Fruit fly (Drosophila melanogaster) whole organism, embryonic: ENCODE measurements around the gene CG15547.

Experiments
- Aef1 ChIP-seq: fragments of 200-800 bp; sonication (Bioruptor generic); IDR thresholded peaks from 3 replicates; pipeline ENCODE4 v1.3.6; 2022; ENCODE audit warnings: missing biosample characterization, missing genetic modification characterization
- Atf3 ChIP-seq: fragments of 200-800 bp; sonication (Bioruptor generic); optimal IDR thresholded peaks from 3 replicates; lab custom pipeline; 2016; ENCODE audit warnings: missing biosample characterization, missing genetic modification characterization
- CG11093 ChIP-seq: fragments of 200-800 bp; sonication (Bioruptor generic); IDR thresholded peaks from 3 replicates; pipeline ENCODE4 v1.3.6; 2022; ENCODE audit warnings: missing biosample characterization, missing genetic modification characterization
- CG11456 ChIP-seq: fragments of 200-800 bp; sonication (Bioruptor generic); IDR thresholded peaks from 3 replicates; pipeline ENCODE4 v1.3.6; 2022; ENCODE audit warnings: missing biosample characterization, missing genetic modification characterization
- CG13287 ChIP-seq: fragments of 200-800 bp; sonication (Bioruptor generic); IDR thresholded peaks from 2 replicates; pipeline ENCODE4 v1.3.6; 2022; ENCODE audit warnings: missing biosample characterization, missing genetic modification characterization; ENCODE audit not compliant: partially characterized antibody
- CG13424 ChIP-seq: fragments of 200-800 bp; sonication (Bioruptor generic); optimal IDR thresholded peaks from 2 replicates; lab custom pipeline; 2019; ENCODE audit warnings: missing biosample characterization, mild to moderate bottlenecking, missing genetic modification characterization, moderate library complexity
- CG14710 ChIP-seq: fragments of 200-800 bp; sonication (Bioruptor generic); optimal IDR thresholded peaks from 3 replicates; lab custom pipeline; 2019; ENCODE audit warnings: missing biosample characterization, mild to moderate bottlenecking, missing genetic modification characterization, moderate library complexity
- CG14965 ChIP-seq: fragments of 200-800 bp; sonication (Bioruptor generic); optimal IDR thresholded peaks from 2 replicates; lab custom pipeline; 2016; ENCODE audit warnings: missing biosample characterization, missing genetic modification characterization, borderline replicate concordance
- CG15479 ChIP-seq: fragments of 200-800 bp; sonication (Bioruptor generic); optimal IDR thresholded peaks from 3 replicates; lab custom pipeline; 2019; ENCODE audit warnings: missing biosample characterization, mild to moderate bottlenecking, missing genetic modification characterization, moderate library complexity
- CG18476 ChIP-seq: fragments of 200-800 bp; sonication (Bioruptor generic); optimal IDR thresholded peaks from 2 replicates; lab custom pipeline; 2016; ENCODE audit warnings: missing biosample characterization, mild to moderate bottlenecking, missing genetic modification characterization
- CG33213 ChIP-seq: fragments of 200-800 bp; sonication (Bioruptor generic); optimal IDR thresholded peaks from 3 replicates; lab custom pipeline; 2016; ENCODE audit warnings: missing biosample characterization, missing genetic modification characterization
- CG3838 ChIP-seq: fragments of 200-800 bp; sonication (Bioruptor generic); optimal IDR thresholded peaks from 3 replicates; lab custom pipeline; 2016; ENCODE audit warnings: missing biosample characterization, missing genetic modification characterization
- CG5180 ChIP-seq: fragments of 200-800 bp; sonication (Bioruptor generic); optimal IDR thresholded peaks from 3 replicates; lab custom pipeline; 2017; ENCODE audit warnings: missing biosample characterization, missing genetic modification characterization, mild to moderate bottlenecking, moderate library complexity, missing genetic modification reagents
- CG5245 ChIP-seq: fragments of 200-800 bp; sonication (Bioruptor generic); optimal IDR thresholded peaks from 3 replicates; lab custom pipeline; 2016; ENCODE audit warnings: missing biosample characterization, missing genetic modification characterization
- CG7357 ChIP-seq: fragments of 200-800 bp; sonication (Bioruptor generic); IDR thresholded peaks from 3 replicates; pipeline ENCODE4 v1.3.6; 2022; ENCODE audit warnings: missing biosample characterization, missing genetic modification characterization
- CG8388 ChIP-seq: fragments of 200-800 bp; sonication (Bioruptor generic); optimal IDR thresholded peaks from 2 replicates; lab custom pipeline; 2019; ENCODE audit warnings: missing biosample characterization, mild to moderate bottlenecking, missing genetic modification characterization, moderate library complexity
- Drgx ChIP-seq: fragments of 200-800 bp; sonication (Bioruptor generic); IDR thresholded peaks from 2 replicates; pipeline ENCODE4 v1.3.6; 2022; ENCODE audit warnings: missing biosample characterization, missing genetic modification characterization
- Ets65A ChIP-seq: fragments of 200-800 bp; sonication (Bioruptor generic); peaks from one replicate; lab custom pipeline; 2016; ENCODE audit warnings: missing biosample characterization, missing genetic modification characterization
- Hmx ChIP-seq: fragments of 200-800 bp; sonication (Bioruptor generic); optimal IDR thresholded peaks from 2 replicates; lab custom pipeline; 2016; ENCODE audit warnings: missing biosample characterization, missing genetic modification characterization
- Nf-YC ChIP-seq: fragments of 200-800 bp; optimal IDR thresholded peaks from 3 replicates; lab custom pipeline; 2019; ENCODE audit warnings: missing biosample characterization, mild to moderate bottlenecking, missing genetic modification characterization, moderate library complexity
- ara ChIP-seq: fragments of 200-800 bp; sonication (Bioruptor generic); IDR thresholded peaks from 2 replicates; pipeline ENCODE4 v1.3.6; 2022; ENCODE audit warnings: missing biosample characterization, missing genetic modification characterization
- az2 ChIP-seq: fragments of 200-800 bp; sonication (Bioruptor generic); optimal IDR thresholded peaks from 3 replicates; lab custom pipeline; 2016; ENCODE audit warnings: missing biosample characterization, missing genetic modification characterization
- bsh ChIP-seq, 2 experiments: fragments of 200-800 bp; sonication (Bioruptor generic); optimal IDR thresholded peaks; 2 replicates each; lab custom pipeline; 2017 to 2018; ENCODE audit warnings: mild to moderate bottlenecking in 2 of 2, missing biosample characterization in 2 of 2, missing genetic modification characterization in 2 of 2, moderate library complexity in 1 of 2
- dmrt99B ChIP-seq: fragments of 200-800 bp; sonication (Bioruptor generic); optimal IDR thresholded peaks from 2 replicates; lab custom pipeline; 2018; ENCODE audit warnings: missing biosample characterization, mild to moderate bottlenecking, missing genetic modification characterization, moderate library complexity
- emc ChIP-seq: fragments of 200-800 bp; sonication (Bioruptor generic); optimal IDR thresholded peaks from 2 replicates; lab custom pipeline; 2016; ENCODE audit warnings: missing biosample characterization, missing genetic modification characterization
- ems ChIP-seq: fragments of 200-800 bp; sonication (Bioruptor generic); optimal IDR thresholded peaks from 3 replicates; lab custom pipeline; 2016; ENCODE audit warnings: missing biosample characterization, missing genetic modification characterization
- eve ChIP-seq, 2 experiments: fragments of >200 bp; optimal IDR thresholded peaks; 2 replicates each; lab custom pipeline; 2017; ENCODE audit warnings: missing biosample characterization in 2 of 2, missing genetic modification characterization in 2 of 2
- exex ChIP-seq: fragments of 200-800 bp; sonication (Bioruptor generic); optimal IDR thresholded peaks from 4 replicates; lab custom pipeline; 2018; ENCODE audit warnings: missing biosample characterization, mild to moderate bottlenecking, missing genetic modification characterization, moderate library complexity
- kah ChIP-seq: fragments of 200-800 bp; sonication (Bioruptor generic); optimal IDR thresholded peaks from 2 replicates; lab custom pipeline; 2018; ENCODE audit warnings: missing biosample characterization, mild to moderate bottlenecking, missing genetic modification characterization
- nom ChIP-seq: fragments of 200-800 bp; sonication (Bioruptor generic); optimal IDR thresholded peaks from 2 replicates; lab custom pipeline; 2017; ENCODE audit warnings: missing biosample characterization, missing genetic modification characterization, mild to moderate bottlenecking, moderate library complexity, missing genetic modification reagents
- onecut ChIP-seq: fragments of 200-800 bp; sonication (Bioruptor generic); IDR thresholded peaks from 2 replicates; pipeline ENCODE4 v1.3.6; 2022; ENCODE audit warnings: missing biosample characterization, missing genetic modification characterization
- ranshi ChIP-seq: fragments of 200-800 bp; sonication (Bioruptor generic); IDR thresholded peaks from 2 replicates; pipeline ENCODE4 v1.3.6; 2022; ENCODE audit warnings: missing biosample characterization, missing genetic modification characterization
- sens ChIP-seq: fragments of 200-800 bp; sonication (Bioruptor generic); peaks from one replicate; lab custom pipeline; 2016; ENCODE audit warnings: missing biosample characterization, missing genetic modification characterization
- shn ChIP-seq: fragments of 200-800 bp; sonication (Bioruptor generic); optimal IDR thresholded peaks from 3 replicates; lab custom pipeline; 2016; ENCODE audit warnings: missing biosample characterization, missing genetic modification characterization
- tin ChIP-seq: fragments of 200-800 bp; sonication (Bioruptor generic); optimal IDR thresholded peaks from 3 replicates; lab custom pipeline; 2016; ENCODE audit warnings: missing biosample characterization, missing genetic modification characterization
- toy ChIP-seq: fragments of 200-800 bp; sonication (Bioruptor generic); IDR thresholded peaks from 2 replicates; pipeline ENCODE4 v1.3.6; 2022; ENCODE audit warnings: missing biosample characterization, missing genetic modification characterization
- yki ChIP-seq: fragments of >200 bp; optimal IDR thresholded peaks from 3 replicates; lab custom pipeline; 2018

CG15547 gene

DNA sequence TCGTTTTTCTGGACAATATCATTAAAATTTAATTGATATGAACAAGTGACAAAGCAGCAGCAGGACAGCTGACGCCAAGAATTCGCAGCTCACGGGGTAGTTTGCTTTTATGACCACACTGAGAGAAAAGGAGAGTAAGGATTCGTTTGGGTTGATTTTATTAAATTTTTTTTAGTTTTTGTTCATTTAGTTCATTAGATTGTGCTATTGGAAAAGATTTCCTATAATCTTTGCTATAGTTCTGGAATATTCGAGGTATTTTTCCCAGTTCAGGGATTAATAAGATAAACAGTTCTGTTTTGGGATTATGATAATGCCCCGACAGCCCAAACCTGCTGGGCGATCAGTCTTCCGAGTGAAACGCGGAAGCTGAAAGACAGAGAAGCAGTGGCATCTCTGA is 41.1 kb downstream of the CG15547 start:
- no peak for TF ChIP-seq dmrt99B (tag; lab: Kevin White, UChicago)
- TF ChIP-seq nom (GFP tag; lab: Kevin White, UChicago) = peak; percentile 57
- no peak for TF ChIP-seq CG18476 (GFP tag; lab: Kevin White, UChicago)
- no peak for TF ChIP-seq tin (GFP tag; lab: Kevin White, UChicago)
- TF ChIP-seq bsh (GFP tag; optimal IDR thresholded peaks at IDR 0.05; lab: Kevin White, UChicago) = peak in 1 of 2 experiments; percentile 47
- no peak for TF ChIP-seq exex (tag; lab: Kevin White, UChicago)
- TF ChIP-seq Aef1 (GFP tag; lab: Robert Waterston, UW) = no peak
- TF ChIP-seq CG7357 (GFP tag; lab: Robert Waterston, UW) = no peak
- TF ChIP-seq CG33213 (GFP tag; lab: Kevin White, UChicago) = no peak
- TF ChIP-seq CG3838 = no peak
- no peak for TF ChIP-seq az2 (GFP tag; lab: Kevin White, UChicago)
- TF ChIP-seq Atf3 (GFP tag; lab: Kevin White, UChicago) = no peak
- no peak for TF ChIP-seq ara (GFP tag; lab: Robert Waterston, UW)
- no peak for TF ChIP-seq CG13424 (tag; lab: Kevin White, UChicago)
- TF ChIP-seq CG8388 (GFP tag; lab: Kevin White, UChicago) = no peak
- no peak for TF ChIP-seq ems
- no peak for TF ChIP-seq CG14965 (GFP tag; lab: Kevin White, UChicago)
- TF ChIP-seq, all 482 proteins: peak for 2

dm6 chr3R:30840741-30841140 is 42.6 kb downstream of the CG15547 start:
- TF ChIP-seq onecut (GFP tag; lab: Robert Waterston, UW) (no peak), CG5245 (GFP tag; lab: Kevin White, UChicago) (no peak)

DNA sequence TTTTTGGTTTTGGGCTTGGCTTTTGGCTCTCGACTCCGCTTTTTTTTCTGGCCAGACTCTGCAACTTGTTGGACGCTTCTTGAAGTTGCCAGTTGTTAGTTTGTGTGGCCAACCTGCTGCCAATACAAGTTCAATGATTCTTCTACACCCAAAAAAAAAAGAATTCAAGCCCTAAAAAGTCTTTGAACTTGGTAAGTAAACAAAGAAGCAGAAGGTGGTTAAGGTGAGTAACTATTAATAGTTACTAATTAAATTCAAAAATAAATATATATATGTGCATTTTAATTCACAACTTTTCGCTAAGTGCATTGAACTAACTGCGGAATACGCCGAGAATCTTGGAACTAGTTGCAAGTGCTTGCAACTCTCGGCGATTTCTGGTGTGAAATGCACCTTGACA is 50.2 kb downstream of the CG15547 start:
- no peak for TF ChIP-seq emc (GFP tag; lab: Kevin White, UChicago)
- no peak for TF ChIP-seq kah (GFP tag; lab: Kevin White, UChicago)
- peak in 1 of 2 experiments; percentile 42 for TF ChIP-seq bsh (GFP tag; optimal IDR thresholded peaks at IDR 0.05; lab: Kevin White, UChicago)
- no peak for TF ChIP-seq CG13287 (GFP tag; lab: Robert Waterston, UW)
- TF ChIP-seq Nf-YC (tag; lab: Kevin White, UChicago) = no peak
- TF ChIP-seq CG14710 (tag; lab: Kevin White, UChicago) = no peak
- peak; percentile 38 for TF ChIP-seq sens
- no peak for TF ChIP-seq Hmx (GFP tag; lab: Kevin White, UChicago)
- no peak for TF ChIP-seq shn
- no peak for TF ChIP-seq CG15479 (GFP tag; lab: Kevin White, UChicago)
- TF ChIP-seq eve (GFP tag; optimal IDR thresholded peaks at IDR 0.05; lab: Kevin White, UChicago) = no peak
- TF ChIP-seq CG11093 (GFP tag; lab: Robert Waterston, UW) = no peak
- TF ChIP-seq CG5180 (GFP tag; lab: Kevin White, UChicago) = peak; percentile 58
- no peak for TF ChIP-seq CG11456 (GFP tag; lab: Robert Waterston, UW)
- TF ChIP-seq yki = no peak
- TF ChIP-seq ranshi (GFP tag; lab: Robert Waterston, UW) = 0 out of 2 replicates have a peak, but pooled peaks have one; percentile 10
- TF ChIP-seq Drgx (GFP tag; lab: Robert Waterston, UW) = peak; percentile 66

- no peak for TF ChIP-seq toy (GFP tag; lab: Robert Waterston, UW)
- TF ChIP-seq Ets65A = peak; percentile 92
Observed at dm6 chr3R:30832130-30832529, 51.2 kb downstream of the CG15547 start.
